Fruit fly (Drosophila melanogaster) whole organism, embryonic: ENCODE data around the gene EMC5.

Source experiments
- B-H2 ChIP-seq: fragments of 200-800 bp; sonication (Bioruptor generic); optimal IDR thresholded peaks from 2 replicates; lab custom pipeline; 2018; ENCODE audit warnings: missing biosample characterization, mild to moderate bottlenecking, missing genetic modification characterization
- BEAF-32 ChIP-seq: fragments of 200-800 bp; sonication (Bioruptor generic); optimal IDR thresholded peaks from 3 replicates; lab custom pipeline; 2017; ENCODE audit warnings: missing biosample characterization, missing genetic modification characterization, mild to moderate bottlenecking, moderate library complexity, missing genetic modification reagents
- C15 ChIP-seq: fragments of 200-800 bp; sonication (Bioruptor generic); IDR thresholded peaks from 3 replicates; pipeline ENCODE4 v1.3.6; 2022; ENCODE audit warnings: missing biosample characterization, missing genetic modification characterization
- CG1024 ChIP-seq: fragments of 200-800 bp; sonication (Bioruptor generic); IDR thresholded peaks from 2 replicates; pipeline ENCODE4 v1.3.6; 2022; ENCODE audit warnings: missing biosample characterization, missing genetic modification characterization
- CG10959 ChIP-seq: fragments of 200-800 bp; sonication (Bioruptor generic); IDR thresholded peaks from 2 replicates; pipeline ENCODE4 v1.3.6; 2022; ENCODE audit warnings: missing biosample characterization, missing genetic modification characterization
- CG11456 ChIP-seq: fragments of 200-800 bp; sonication (Bioruptor generic); IDR thresholded peaks from 3 replicates; pipeline ENCODE4 v1.3.6; 2022; ENCODE audit warnings: missing biosample characterization, missing genetic modification characterization
- CG11560 ChIP-seq: fragments of 200-800 bp; sonication (Bioruptor generic); IDR thresholded peaks from 3 replicates; pipeline ENCODE4 v1.3.6; 2022; ENCODE audit warnings: missing biosample characterization, missing genetic modification characterization
- CG12071 ChIP-seq: fragments of 200-800 bp; sonication (Bioruptor generic); optimal IDR thresholded peaks from 3 replicates; lab custom pipeline; 2018; ENCODE audit warnings: missing biosample characterization, mild to moderate bottlenecking, missing genetic modification characterization
- CG14667 ChIP-seq: fragments of 200-800 bp; sonication (Bioruptor generic); IDR thresholded peaks from 2 replicates; pipeline ENCODE4 v1.3.6; 2022; ENCODE audit warnings: missing biosample characterization, missing genetic modification characterization
- CG14710 ChIP-seq: fragments of 200-800 bp; sonication (Bioruptor generic); optimal IDR thresholded peaks from 3 replicates; lab custom pipeline; 2019; ENCODE audit warnings: missing biosample characterization, mild to moderate bottlenecking, missing genetic modification characterization, moderate library complexity
- CG16815 ChIP-seq: fragments of 200-800 bp; sonication (Bioruptor generic); optimal IDR thresholded peaks from 3 replicates; lab custom pipeline; 2017; ENCODE audit warnings: missing biosample characterization, mild to moderate bottlenecking, missing genetic modification characterization
- CG2129 ChIP-seq: fragments of 200-800 bp; sonication (Bioruptor generic); IDR thresholded peaks from 2 replicates; pipeline ENCODE4 v1.3.6; 2022; ENCODE audit warnings: missing biosample characterization, missing genetic modification characterization; ENCODE audit not compliant: partially characterized antibody
- CG30431 ChIP-seq: fragments of 200-800 bp; sonication (Bioruptor generic); optimal IDR thresholded peaks from 2 replicates; lab custom pipeline; 2017; ENCODE audit warnings: missing biosample characterization, missing genetic modification characterization
- CG3726 ChIP-seq: fragments of 200-800 bp; sonication (Bioruptor generic); IDR thresholded peaks from 3 replicates; pipeline ENCODE4, ENCODE4 v1.3.6; 2022; ENCODE audit warnings: missing biosample characterization, missing genetic modification characterization
- CG4282 ChIP-seq: fragments of 200-800 bp; sonication (Bioruptor generic); optimal IDR thresholded peaks from 2 replicates; lab custom pipeline; 2016; ENCODE audit warnings: missing biosample characterization, missing genetic modification characterization
- CG6791 ChIP-seq: fragments of 200-800 bp; sonication (Bioruptor generic); IDR thresholded peaks from 3 replicates; pipeline ENCODE4 v1.3.6; 2022; ENCODE audit warnings: missing biosample characterization, missing genetic modification characterization; ENCODE audit not compliant: partially characterized antibody
- CG7271 ChIP-seq: fragments of 200-800 bp; sonication (Bioruptor generic); optimal IDR thresholded peaks from 2 replicates; lab custom pipeline; 2018; ENCODE audit warnings: missing biosample characterization, mild to moderate bottlenecking, missing genetic modification characterization, moderate library complexity
- CG7357 ChIP-seq: fragments of 200-800 bp; sonication (Bioruptor generic); IDR thresholded peaks from 3 replicates; pipeline ENCODE4 v1.3.6; 2022; ENCODE audit warnings: missing biosample characterization, missing genetic modification characterization
- CG7928 ChIP-seq: fragments of 200-800 bp; sonication (Bioruptor generic); optimal IDR thresholded peaks from 2 replicates; lab custom pipeline; 2017; ENCODE audit warnings: missing biosample characterization, mild to moderate bottlenecking, missing genetic modification characterization
- CG8290 ChIP-seq, 3 experiments: fragments of 200-800 bp; sonication (Bioruptor generic); optimal IDR thresholded peaks; 2 replicates each; lab custom pipeline; 2016 to 2019; ENCODE audit warnings: missing biosample characterization in 3 of 3, missing genetic modification characterization in 3 of 3, mild to moderate bottlenecking in 2 of 3, moderate library complexity in 1 of 3
- D ChIP-seq, 2 experiments: fragments of 200-800 bp in 1 of 2; fragments of >200 bp in 1 of 2; sonication (Bioruptor generic) in 1 of 2; optimal IDR thresholded peaks; 2 replicates in 1 of 2; 3 replicates in 1 of 2; lab custom pipeline; 2017; ENCODE audit warnings: mild to moderate bottlenecking in 1 of 2, missing biosample characterization in 1 of 2, missing genetic modification characterization in 1 of 2, missing genetic modification reagents in 1 of 2
- Dad ChIP-seq: fragments of 200-800 bp; sonication (Bioruptor generic); optimal IDR thresholded peaks from 3 replicates; lab custom pipeline; 2016; ENCODE audit warnings: missing biosample characterization, missing genetic modification characterization
- Dfd ChIP-seq, 2 experiments: fragments of >200 bp; optimal IDR thresholded peaks; 2 replicates each; lab custom pipeline; 2017; ENCODE audit warnings: missing biosample characterization in 2 of 2, missing genetic modification characterization in 2 of 2
- Drgx ChIP-seq: fragments of 200-800 bp; sonication (Bioruptor generic); IDR thresholded peaks from 2 replicates; pipeline ENCODE4 v1.3.6; 2022; ENCODE audit warnings: missing biosample characterization, missing genetic modification characterization
- Ets65A ChIP-seq: fragments of 200-800 bp; sonication (Bioruptor generic); peaks from one replicate; lab custom pipeline; 2016; ENCODE audit warnings: missing biosample characterization, missing genetic modification characterization
- HLH3B ChIP-seq: fragments of 200-800 bp; sonication (Bioruptor generic); IDR thresholded peaks from 2 replicates; pipeline ENCODE4 v1.3.6; 2022; ENCODE audit warnings: missing biosample characterization, missing genetic modification characterization
- HLHmδ ChIP-seq: fragments of 200-800 bp; sonication (Bioruptor generic); optimal IDR thresholded peaks from 2 replicates; lab custom pipeline; 2018; ENCODE audit warnings: missing biosample characterization, mild to moderate bottlenecking, missing genetic modification characterization, moderate library complexity
- Hr39 ChIP-seq: fragments of >200 bp; optimal IDR thresholded peaks from 2 replicates; lab custom pipeline; 2017
- MTF-1 ChIP-seq: fragments of 200-800 bp; sonication (Bioruptor generic); optimal IDR thresholded peaks from 2 replicates; lab custom pipeline; 2018; ENCODE audit warnings: missing biosample characterization, mild to moderate bottlenecking, missing genetic modification characterization, borderline replicate concordance
- NC2α ChIP-seq: fragments of 200-800 bp; sonication (Bioruptor generic); optimal IDR thresholded peaks from 2 replicates; lab custom pipeline; 2016; ENCODE audit warnings: missing biosample characterization, missing genetic modification characterization
- Ravus ChIP-seq: fragments of 200-800 bp; sonication (Bioruptor generic); IDR thresholded peaks from 2 replicates; pipeline ENCODE4 v1.3.6; 2022; ENCODE audit warnings: missing biosample characterization, missing genetic modification characterization
- Sox102F ChIP-seq: fragments of 200-800 bp; sonication (Bioruptor generic); optimal IDR thresholded peaks from 2 replicates; lab custom pipeline; 2018; ENCODE audit warnings: missing biosample characterization, mild to moderate bottlenecking, missing genetic modification characterization, moderate library complexity
- Taf1 ChIP-seq: fragments of 200-800 bp; sonication (Bioruptor generic); IDR thresholded peaks from 2 replicates; pipeline ENCODE4 v1.3.6; 2022; ENCODE audit warnings: missing biosample characterization, missing genetic modification characterization
- Tbp ChIP-seq: fragments of >200 bp; optimal IDR thresholded peaks from 2 replicates; lab custom pipeline; 2018; ENCODE audit warnings: missing biosample characterization, missing genetic modification characterization
- abd-A ChIP-seq: fragments of 200-800 bp; sonication (Bioruptor generic); optimal IDR thresholded peaks from 3 replicates; lab custom pipeline; 2019; ENCODE audit warnings: missing biosample characterization, mild to moderate bottlenecking, missing genetic modification characterization, moderate library complexity
- al ChIP-seq: fragments of 200-800 bp; sonication (Bioruptor generic); IDR thresholded peaks from 2 replicates; pipeline ENCODE4 v1.3.6; 2022; ENCODE audit warnings: missing biosample characterization, missing genetic modification characterization
- bbx ChIP-seq: fragments of 200-800 bp; sonication (Bioruptor generic); IDR thresholded peaks from 2 replicates; pipeline ENCODE4 v1.3.6; 2022; ENCODE audit warnings: missing biosample characterization, missing genetic modification characterization; ENCODE audit not compliant: partially characterized antibody
- en ChIP-seq: fragments of 200-800 bp; sonication (Bioruptor generic); optimal IDR thresholded peaks from 2 replicates; lab custom pipeline; 2016; ENCODE audit warnings: missing biosample characterization, missing genetic modification characterization
- klu ChIP-seq: fragments of 200-800 bp; sonication (Bioruptor generic); IDR thresholded peaks from 2 replicates; pipeline ENCODE4 v1.3.6; 2022; ENCODE audit warnings: missing biosample characterization, missing genetic modification characterization
- oc ChIP-seq: fragments of 200-800 bp; sonication (Bioruptor generic); optimal IDR thresholded peaks from 2 replicates; lab custom pipeline; 2018; ENCODE audit warnings: missing biosample characterization, mild to moderate bottlenecking, missing genetic modification characterization, moderate library complexity
- run ChIP-seq: fragments of 200-800 bp; sonication (Bioruptor generic); optimal IDR thresholded peaks from 3 replicates; lab custom pipeline; 2018; ENCODE audit warnings: missing biosample characterization, mild to moderate bottlenecking, missing genetic modification characterization
- seq ChIP-seq: fragments of 200-800 bp; sonication (Bioruptor generic); IDR thresholded peaks from 2 replicates; pipeline ENCODE4 v1.3.6; 2022; ENCODE audit warnings: missing biosample characterization, missing genetic modification characterization
- slp2 ChIP-seq: fragments of 200-800 bp; sonication (Bioruptor generic); optimal IDR thresholded peaks from 2 replicates; lab custom pipeline; 2016; ENCODE audit warnings: missing biosample characterization, missing genetic modification characterization
- sqz ChIP-seq: fragments of 200-800 bp; sonication (Bioruptor generic); optimal IDR thresholded peaks from 3 replicates; lab custom pipeline; 2018; ENCODE audit warnings: missing biosample characterization, mild to moderate bottlenecking, missing genetic modification characterization
- tap ChIP-seq: fragments of 200-800 bp; optimal IDR thresholded peaks from 3 replicates; lab custom pipeline; 2019; ENCODE audit warnings: missing biosample characterization, mild to moderate bottlenecking, missing genetic modification characterization, moderate library complexity
- tup ChIP-seq: fragments of 200-800 bp; sonication (Bioruptor generic); optimal IDR thresholded peaks from 2 replicates; lab custom pipeline; 2016; ENCODE audit warnings: missing biosample characterization, mild to moderate bottlenecking, missing genetic modification characterization, moderate library complexity
- twi ChIP-seq: fragments of 200-800 bp; optimal IDR thresholded peaks from 2 replicates; lab custom pipeline; 2019; ENCODE audit warnings: missing biosample characterization, mild to moderate bottlenecking, missing genetic modification characterization, moderate library complexity
- tx ChIP-seq: fragments of 200-800 bp; sonication (Bioruptor generic); optimal IDR thresholded peaks from 2 replicates; lab custom pipeline; 2016; ENCODE audit warnings: missing biosample characterization, missing genetic modification characterization
- z ChIP-seq: fragments of 200-800 bp; sonication (Bioruptor generic); IDR thresholded peaks from 3 replicates; pipeline ENCODE4 v1.3.6; 2022; ENCODE audit warnings: missing biosample characterization, missing genetic modification characterization
- zen ChIP-seq: fragments of 200-800 bp; sonication (Bioruptor generic); optimal IDR thresholded peaks from 3 replicates; lab custom pipeline; 2018; ENCODE audit warnings: missing biosample characterization, mild to moderate bottlenecking, missing genetic modification characterization, moderate library complexity

EMC5 gene

dm6 chr2L:18948065-18948723, 39.3 kb upstream of the EMC5 start (continued):
- no peak for TF ChIP-seq BEAF-32 (GFP tag; lab: Kevin White, UChicago)
- TF ChIP-seq CG8290 (GFP tag; optimal IDR thresholded peaks at IDR 0.05; lab: Kevin White, UChicago), result no peak
- no peak for TF ChIP-seq CG8290 (tag; optimal IDR thresholded peaks at IDR 0.05; lab: Kevin White, UChicago)
- TF ChIP-seq C15 (GFP tag; lab: Robert Waterston, UW), result no peak
- peak; percentile 68 for TF ChIP-seq CG16815 (GFP tag; lab: Kevin White, UChicago)
- TF ChIP-seq D (optimal IDR thresholded peaks at IDR 0.05; lab: Kevin White, UChicago), result no peak
- peak; percentile 79 for TF ChIP-seq D (GFP tag; optimal IDR thresholded peaks at IDR 0.05; lab: Kevin White, UChicago)
- TF ChIP-seq sqz, result peak; percentile 35
- TF ChIP-seq CG6791 (GFP tag; lab: Robert Waterston, UW), result no peak
- peak; percentile 12 for TF ChIP-seq NC2α (GFP tag; lab: Kevin White, UChicago)
- no peak for TF ChIP-seq CG11560
- no peak for TF ChIP-seq Dad (GFP tag; lab: Kevin White, UChicago)
- TF ChIP-seq Taf1 (GFP tag; lab: Robert Waterston, UW), result no peak
- TF ChIP-seq HLH3B (GFP tag; lab: Robert Waterston, UW), result peak; percentile 49; the same call in 1 of the 2 replicates
- TF ChIP-seq MTF-1 (GFP tag; lab: Kevin White, UChicago), result no peak
- peak; percentile 74 for TF ChIP-seq CG14710 (tag; lab: Kevin White, UChicago)
- no peak for TF ChIP-seq abd-A (tag; lab: Kevin White, UChicago)
- TF ChIP-seq CG2129 (GFP tag; lab: Robert Waterston, UW), result no peak
- no peak for TF ChIP-seq seq
- peak; percentile 85 for TF ChIP-seq Sox102F (GFP tag; lab: Kevin White, UChicago)
- no peak for TF ChIP-seq CG10959
- TF ChIP-seq CG7271, result no peak
- no peak for TF ChIP-seq bbx (GFP tag; lab: Robert Waterston, UW)
- no peak for TF ChIP-seq CG4282
- TF ChIP-seq tx (GFP tag; lab: Kevin White, UChicago), result no peak
- no peak for TF ChIP-seq CG7928
- no peak for TF ChIP-seq al (GFP tag; lab: Robert Waterston, UW)
- TF ChIP-seq slp2, result peak; percentile 55
- no peak for TF ChIP-seq Hr39 (lab: Kevin White, UChicago)
- TF ChIP-seq zen (tag; lab: Kevin White, UChicago), result no peak
- no peak for TF ChIP-seq Ravus (GFP tag; lab: Robert Waterston, UW)
- TF ChIP-seq CG1024 (GFP tag; lab: Robert Waterston, UW), result no peak
- TF ChIP-seq en (GFP tag; lab: Kevin White, UChicago), result no peak
- no peak for TF ChIP-seq Dfd (GFP tag; optimal IDR thresholded peaks at IDR 0.05; lab: Kevin White, UChicago)
- TF ChIP-seq B-H2 (GFP tag; lab: Kevin White, UChicago), result no peak
- TF ChIP-seq tup (GFP tag; lab: Kevin White, UChicago), result no peak
- TF ChIP-seq CG11456 (GFP tag; lab: Robert Waterston, UW), result no peak
- no peak for TF ChIP-seq CG3726 (GFP tag; lab: Robert Waterston, UW)
- TF ChIP-seq CG14667 (GFP tag; lab: Robert Waterston, UW), result no peak; the same call in none of the 2 replicates
- no peak for TF ChIP-seq klu
- no peak for TF ChIP-seq z (GFP tag; lab: Robert Waterston, UW)
- TF ChIP-seq CG12071 (GFP tag; lab: Kevin White, UChicago), result no peak
- peak; percentile 66; the same call in 1 of the 2 replicates for TF ChIP-seq Drgx (GFP tag; lab: Robert Waterston, UW)
- TF ChIP-seq twi (tag; lab: Kevin White, UChicago), result peak; percentile 36
- no peak for TF ChIP-seq HLHmδ (GFP tag; lab: Kevin White, UChicago)
- TF ChIP-seq CG30431 (GFP tag; lab: Kevin White, UChicago), result peak; percentile 66
- TF ChIP-seq Tbp (GFP tag; lab: Kevin White, UChicago), result no peak
- peak; percentile 80 for TF ChIP-seq Ets65A (GFP tag; lab: Kevin White, UChicago)
- peak; percentile 71 for TF ChIP-seq CG7357 (GFP tag; lab: Robert Waterston, UW)
- TF ChIP-seq tap (tag; lab: Kevin White, UChicago), result peak; percentile 62
- TF ChIP-seq run, result peak; percentile 65
- TF ChIP-seq oc (tag; lab: Kevin White, UChicago), result peak; percentile 40
